Worm (Caenorhabditis elegans) whole organism, L3 larva: ENCODE results near the gene oxi-1.

Experiments
- R02D3.7 ChIP-seq: fragments of 150-350 bp; optimal IDR thresholded peaks from 2 replicates; lab custom pipeline; 2014; ENCODE audit warnings: missing biosample characterization, missing genetic modification characterization
- ZK546.5 ChIP-seq: sonication (generic microtip); optimal IDR thresholded peaks from 2 replicates; lab custom pipeline; 2017; ENCODE audit warnings: missing biosample characterization, missing genetic modification characterization
- aly-2 ChIP-seq: fragments of 150-350 bp; optimal IDR thresholded peaks from 2 replicates; lab custom pipeline; 2014; ENCODE audit warnings: missing biosample characterization, missing genetic modification characterization
- ama-1 ChIP-seq: fragments of 150-350 bp; optimal IDR thresholded peaks from 2 replicates; lab custom pipeline; 2018
- ceh-16 ChIP-seq: sonication (generic microtip); optimal IDR thresholded peaks from 2 replicates; lab custom pipeline; 2017; ENCODE audit warnings: missing biosample characterization, missing genetic modification characterization
- ceh-28 ChIP-seq: fragments of 150-350 bp; optimal IDR thresholded peaks from 2 replicates; lab custom pipeline; 2014; ENCODE audit warnings: missing biosample characterization, missing genetic modification reagents, missing genetic modification characterization
- ceh-9 ChIP-seq: sonication (generic microtip); optimal IDR thresholded peaks from 2 replicates; lab custom pipeline; 2018; ENCODE audit warnings: missing biosample characterization, missing genetic modification characterization
- daf-12 ChIP-seq: fragments of 150-350 bp; optimal IDR thresholded peaks from 2 replicates; lab custom pipeline; 2014; ENCODE audit warnings: missing biosample characterization, missing genetic modification reagents, missing genetic modification characterization
- egl-5 ChIP-seq: fragments of 150-350 bp; optimal IDR thresholded peaks from 2 replicates; lab custom pipeline; 2017; ENCODE audit warnings: missing biosample characterization, missing genetic modification reagents, missing genetic modification characterization, inconsistent platforms
- elt-2 ChIP-seq: sonication (generic microtip); optimal IDR thresholded peaks from 2 replicates; lab custom pipeline; 2016; ENCODE audit warnings: missing genetic modification reagents, mild to moderate bottlenecking, missing genetic modification characterization, missing compliant biosample characterization
- elt-3 ChIP-seq, 3 experiments: fragments of 150-350 bp in 1 of 3; sonication (generic microtip) in 2 of 3; optimal IDR thresholded peaks; 2 replicates in 2 of 3; 4 replicates in 1 of 3; lab custom pipeline; 2014 to 2017; ENCODE audit warnings: missing biosample characterization in 3 of 3, missing genetic modification characterization in 3 of 3
- eor-1 ChIP-seq, 2 experiments: fragments of 150-350 bp; optimal IDR thresholded peaks; 2 replicates each; lab custom pipeline; 2014 to 2018; ENCODE audit warnings: missing biosample characterization in 2 of 2, missing genetic modification characterization in 2 of 2
- fkh-10 ChIP-seq: sonication (generic microtip); optimal IDR thresholded peaks from 2 replicates; lab custom pipeline; 2017; ENCODE audit warnings: missing biosample characterization, missing genetic modification reagents, missing genetic modification characterization
- fkh-2 ChIP-seq: fragments of 150-350 bp; optimal IDR thresholded peaks from 2 replicates; lab custom pipeline; 2014; ENCODE audit warnings: missing biosample characterization, missing genetic modification reagents, missing genetic modification characterization
- fos-1 ChIP-seq: fragments of 150-350 bp; optimal IDR thresholded peaks from 2 replicates; lab custom pipeline; 2014; ENCODE audit warnings: missing biosample characterization, missing genetic modification characterization
- hmg-11 ChIP-seq: sonication (generic microtip); optimal IDR thresholded peaks from 2 replicates; lab custom pipeline; 2016; ENCODE audit warnings: missing genetic modification characterization, missing compliant biosample characterization
- jun-1 ChIP-seq: fragments of 150-350 bp; optimal IDR thresholded peaks from 2 replicates; lab custom pipeline; 2014; ENCODE audit warnings: missing biosample characterization, missing genetic modification reagents, missing genetic modification characterization
- lin-15B ChIP-seq: fragments of 150-350 bp; optimal IDR thresholded peaks from 2 replicates; lab custom pipeline; 2014; ENCODE audit warnings: missing biosample characterization, missing genetic modification characterization
- lin-39 ChIP-seq: fragments of 150-350 bp; optimal IDR thresholded peaks from 2 replicates; lab custom pipeline; 2018; ENCODE audit warnings: missing biosample characterization, missing genetic modification reagents, missing genetic modification characterization
- lsy-12 ChIP-seq: sonication (generic microtip); optimal IDR thresholded peaks from 2 replicates; lab custom pipeline; 2016; ENCODE audit warnings: mild to moderate bottlenecking, missing genetic modification characterization, missing compliant biosample characterization
- mdl-1 ChIP-seq: fragments of 150-350 bp; optimal IDR thresholded peaks from 2 replicates; lab custom pipeline; 2014; ENCODE audit warnings: missing biosample characterization, missing genetic modification characterization
- mml-1 ChIP-seq: fragments of 150-350 bp; sonication (generic microtip); optimal IDR thresholded peaks from 3 replicates; lab custom pipeline; 2014; ENCODE audit warnings: missing biosample characterization, missing genetic modification characterization
- nfya-1 ChIP-seq: sonication (generic microtip); optimal IDR thresholded peaks from 2 replicates; lab custom pipeline; 2017; ENCODE audit warnings: missing genetic modification characterization, mild to moderate bottlenecking, missing compliant biosample characterization, antibody characterized with exemption, moderate library complexity; ENCODE audit not compliant: insufficient read depth
- nhr-12 ChIP-seq: fragments of 150-350 bp; optimal IDR thresholded peaks from 2 replicates; lab custom pipeline; 2014; ENCODE audit warnings: missing biosample characterization, missing genetic modification characterization
- nhr-23 ChIP-seq: fragments of 150-350 bp; optimal IDR thresholded peaks from 2 replicates; lab custom pipeline; 2014; ENCODE audit warnings: missing biosample characterization, missing genetic modification reagents, missing genetic modification characterization
- nhr-237 ChIP-seq: fragments of 150-350 bp; optimal IDR thresholded peaks from 2 replicates; lab custom pipeline; 2014; ENCODE audit warnings: missing biosample characterization, missing genetic modification characterization
- nhr-25 ChIP-seq: sonication (generic microtip); optimal IDR thresholded peaks from 2 replicates; lab custom pipeline; 2017; ENCODE audit warnings: missing biosample characterization, missing genetic modification characterization
- nhr-28 ChIP-seq: fragments of 150-350 bp; optimal IDR thresholded peaks from 2 replicates; lab custom pipeline; 2014; ENCODE audit warnings: missing biosample characterization, missing genetic modification characterization
- nhr-43 ChIP-seq: sonication (generic microtip); optimal IDR thresholded peaks from 2 replicates; lab custom pipeline; 2016; ENCODE audit warnings: mild to moderate bottlenecking, missing genetic modification characterization, missing compliant biosample characterization; ENCODE audit not compliant: poor library complexity, severe bottlenecking
- nhr-67 ChIP-seq: fragments of 150-350 bp; optimal IDR thresholded peaks from 2 replicates; lab custom pipeline; 2014; ENCODE audit warnings: missing biosample characterization, missing genetic modification characterization
- nhr-76 ChIP-seq: fragments of 150-350 bp; sonication (generic microtip); optimal IDR thresholded peaks from 5 replicates; lab custom pipeline; 2014; ENCODE audit warnings: missing biosample characterization, missing genetic modification characterization
- pha-4 ChIP-seq: fragments of 150-350 bp; optimal IDR thresholded peaks from 2 replicates; lab custom pipeline; 2014; ENCODE audit warnings: missing biosample characterization, missing genetic modification reagents, missing genetic modification characterization
- pqm-1 ChIP-seq: fragments of 150-350 bp; optimal IDR thresholded peaks from 2 replicates; lab custom pipeline; 2017; ENCODE audit warnings: missing biosample characterization, missing genetic modification characterization, inconsistent platforms
- sea-2 ChIP-seq: fragments of 150-350 bp; sonication (generic microtip); optimal IDR thresholded peaks from 4 replicates; lab custom pipeline; 2014; ENCODE audit warnings: missing biosample characterization, missing genetic modification reagents, missing genetic modification characterization
- skn-1 ChIP-seq: fragments of 150-350 bp; optimal IDR thresholded peaks from 2 replicates; lab custom pipeline; 2014; ENCODE audit warnings: missing biosample characterization, missing genetic modification characterization
- snpc-4 ChIP-seq: fragments of 150-350 bp; optimal IDR thresholded peaks from 2 replicates; lab custom pipeline; 2014; ENCODE audit warnings: missing biosample characterization, missing genetic modification characterization
- tbx-2 ChIP-seq: sonication (generic microtip); optimal IDR thresholded peaks from 2 replicates; lab custom pipeline; 2016; ENCODE audit warnings: mild to moderate bottlenecking, missing genetic modification characterization, missing compliant biosample characterization
- unc-39 ChIP-seq: sonication (generic microtip); optimal IDR thresholded peaks from 4 replicates; lab custom pipeline; 2017; ENCODE audit warnings: missing biosample characterization, missing genetic modification characterization
- unc-62 ChIP-seq: fragments of 150-350 bp; sonication (generic microtip); optimal IDR thresholded peaks from 4 replicates; lab custom pipeline; 2014; ENCODE audit warnings: missing biosample characterization, missing genetic modification reagents, missing genetic modification characterization
- ztf-11 ChIP-seq: fragments of 150-350 bp; optimal IDR thresholded peaks from 2 replicates; lab custom pipeline; 2014; ENCODE audit warnings: missing biosample characterization, missing genetic modification characterization
- ztf-4 ChIP-seq: fragments of 150-350 bp; optimal IDR thresholded peaks from 2 replicates; lab custom pipeline; 2014; ENCODE audit warnings: missing biosample characterization, missing genetic modification characterization

Gene oxi-1

ce11 chrIII:10881462-10881861, 23.4 kb downstream of the oxi-1 start, which contains the start of gene athp-1:
Gene athp-1, plus strand, starts transcription at chrIII:10881766.
- TF ChIP-seq R02D3.7 (tag; lab: Kevin White, UChicago): no peak
- no peak for TF ChIP-seq fos-1 (tag; lab: Kevin White, UChicago)
- no peak for TF ChIP-seq pqm-1
- no peak for TF ChIP-seq nhr-43 (tag; lab: Kevin White, UChicago)
- no peak for TF ChIP-seq lin-39 (tag; lab: Kevin White, UChicago)
- TF ChIP-seq aly-2 (tag; lab: Kevin White, UChicago): no peak
- no peak for TF ChIP-seq ama-1 (lab: Kevin White, UChicago)
- TF ChIP-seq nhr-23 (tag; lab: Kevin White, UChicago): no peak
- no peak for TF ChIP-seq skn-1
- no peak for TF ChIP-seq ceh-16 (tag; lab: Kevin White, UChicago)
- TF ChIP-seq, all 47 proteins: peak for 0

DNA sequence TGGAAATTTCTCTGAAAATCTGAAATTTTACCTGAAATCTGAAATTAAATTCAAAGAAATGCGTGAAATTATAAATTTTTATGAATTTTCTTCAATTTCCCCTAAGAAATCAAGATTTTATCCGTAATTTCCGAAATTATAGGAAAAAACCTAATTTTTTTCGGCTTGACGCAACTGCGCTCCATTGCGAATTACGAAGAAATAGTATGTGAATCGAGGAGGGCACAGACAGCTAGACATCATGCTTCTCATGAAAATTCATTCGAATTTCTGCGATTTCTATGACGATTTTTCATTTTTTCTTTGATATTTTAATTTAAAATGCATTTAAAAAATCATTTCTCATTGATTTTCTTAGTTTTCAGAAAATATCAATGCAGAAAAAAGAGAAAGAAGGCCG, 23.9 kb downstream of the oxi-1 start:
- TF ChIP-seq eor-1 (tag; optimal IDR thresholded peaks at IDR 0.05; lab: Kevin White, UChicago): no peak
- no peak for TF ChIP-seq nhr-43 (tag; lab: Kevin White, UChicago)
- peak; percentile 5 for TF ChIP-seq pqm-1
- TF ChIP-seq ZK546.5: no peak
- TF ChIP-seq egl-5 (tag; lab: Kevin White, UChicago): peak; percentile 40
- TF ChIP-seq ceh-16 (tag; lab: Kevin White, UChicago): no peak
- TF ChIP-seq nhr-23 (tag; lab: Kevin White, UChicago): peak; percentile 59
- TF ChIP-seq ama-1 (lab: Kevin White, UChicago): no peak
- no peak for TF ChIP-seq nhr-12 (tag; lab: Kevin White, UChicago)
- no peak for TF ChIP-seq nhr-76 (tag; lab: Kevin White, UChicago)
- TF ChIP-seq elt-2 (tag; lab: Kevin White, UChicago): no peak
- TF ChIP-seq sea-2 (GFP tag; lab: Kevin White, UChicago): no peak
- no peak for TF ChIP-seq daf-12
- peak; percentile 28 for TF ChIP-seq nhr-25 (tag; lab: Kevin White, UChicago)
- TF ChIP-seq snpc-4: peak; percentile 46
- TF ChIP-seq lin-39 (tag; lab: Kevin White, UChicago): peak; percentile 3
- TF ChIP-seq unc-62 (GFP tag; lab: Kevin White, UChicago): no peak
- peak; percentile 90 for TF ChIP-seq lin-15B (tag; lab: Kevin White, UChicago)
- no peak for TF ChIP-seq aly-2 (tag; lab: Kevin White, UChicago)
- TF ChIP-seq unc-39 (tag; lab: Kevin White, UChicago): no peak
- no peak for TF ChIP-seq mdl-1 (tag; lab: Kevin White, UChicago)
- TF ChIP-seq R02D3.7 (tag; lab: Kevin White, UChicago): peak; percentile 6
- TF ChIP-seq fos-1 (tag; lab: Kevin White, UChicago): no peak
- no peak for TF ChIP-seq fkh-2 (tag; lab: Kevin White, UChicago)
- TF ChIP-seq fkh-10 (GFP tag; lab: Kevin White, UChicago): no peak
- TF ChIP-seq ceh-9 (tag; lab: Kevin White, UChicago): no peak
- no peak for TF ChIP-seq jun-1
- TF ChIP-seq ztf-11 (tag; lab: Kevin White, UChicago): no peak
- no peak for TF ChIP-seq elt-3 (tag; optimal IDR thresholded peaks at IDR 0.05; lab: Kevin White, UChicago)
- TF ChIP-seq skn-1: no peak
- no peak for TF ChIP-seq nhr-67 (tag; lab: Kevin White, UChicago)
- TF ChIP-seq lsy-12 (tag; lab: Kevin White, UChicago): no peak
- TF ChIP-seq nfya-1: peak; percentile 77
- no peak for TF ChIP-seq nhr-28 (tag; lab: Kevin White, UChicago)
- TF ChIP-seq hmg-11 (tag; lab: Kevin White, UChicago): peak; percentile 43
- TF ChIP-seq mml-1 (tag; lab: Kevin White, UChicago): no peak
- TF ChIP-seq ceh-28: no peak
- no peak for TF ChIP-seq nhr-237 (tag; lab: Kevin White, UChicago)
- no peak for TF ChIP-seq tbx-2 (tag; lab: Kevin White, UChicago)
- TF ChIP-seq pha-4 (tag; lab: Kevin White, UChicago): peak; percentile 78

DNA sequence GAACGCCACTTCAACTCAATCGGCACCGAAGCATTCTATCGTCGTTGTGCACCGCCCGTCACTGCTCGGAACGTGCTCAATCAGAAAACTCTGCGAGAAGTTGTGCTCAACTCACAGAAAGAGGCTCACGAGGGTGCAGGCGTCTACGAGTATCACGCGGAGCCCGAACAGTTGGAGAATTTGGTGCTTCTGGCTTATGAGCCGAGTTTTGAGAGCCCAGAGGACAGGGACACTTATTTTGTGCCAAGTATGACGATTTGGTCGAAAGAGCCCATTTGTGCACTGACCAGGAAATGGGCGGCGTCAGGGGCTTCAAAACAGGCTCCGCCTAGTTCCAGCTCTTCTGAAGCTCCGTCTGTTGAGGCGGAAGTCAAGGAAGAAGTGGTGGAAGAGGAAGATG, 30.7 kb downstream of the oxi-1 start:
- TF ChIP-seq elt-2 (tag; lab: Kevin White, UChicago) (no peak), pha-4 (tag; lab: Kevin White, UChicago) (no peak), nfya-1 (no peak), nhr-76 (tag; lab: Kevin White, UChicago) (no peak), R02D3.7 (tag; lab: Kevin White, UChicago) (no peak), aly-2 (tag; lab: Kevin White, UChicago) (no peak), ztf-4 (tag; lab: Kevin White, UChicago) (no peak), jun-1 (no peak), lin-39 (tag; lab: Kevin White, UChicago) (no peak)
